Fruit fly (Drosophila melanogaster) Kc167 (cell line): ENCODE data around the gene SCCRO4.

Source experiments
- Myc ChIP-seq: fragments of >200 bp; optimal IDR thresholded peaks from 2 replicates; lab custom pipeline; 2017; ENCODE audit warnings: missing external identifiers
- Sin3A ChIP-seq: fragments of >200 bp; optimal IDR thresholded peaks from 2 replicates; lab custom pipeline; 2018; ENCODE audit warnings: missing external identifiers
- h ChIP-seq: fragments of >200 bp; optimal IDR thresholded peaks from 3 replicates; lab custom pipeline; 2018; ENCODE audit warnings: missing external identifiers
- insv ChIP-seq: fragments of >200 bp; optimal IDR thresholded peaks from 3 replicates; lab custom pipeline; 2018; ENCODE audit warnings: missing external identifiers
- psq ChIP-seq: fragments of >200 bp; optimal IDR thresholded peaks from 2 replicates; lab custom pipeline; 2017; ENCODE audit warnings: missing external identifiers
- ttk ChIP-seq: sonication (Bioruptor generic); optimal IDR thresholded peaks from 2 replicates; lab custom pipeline; 2017; ENCODE audit warnings: missing external identifiers

The SCCRO4 gene

DNA sequence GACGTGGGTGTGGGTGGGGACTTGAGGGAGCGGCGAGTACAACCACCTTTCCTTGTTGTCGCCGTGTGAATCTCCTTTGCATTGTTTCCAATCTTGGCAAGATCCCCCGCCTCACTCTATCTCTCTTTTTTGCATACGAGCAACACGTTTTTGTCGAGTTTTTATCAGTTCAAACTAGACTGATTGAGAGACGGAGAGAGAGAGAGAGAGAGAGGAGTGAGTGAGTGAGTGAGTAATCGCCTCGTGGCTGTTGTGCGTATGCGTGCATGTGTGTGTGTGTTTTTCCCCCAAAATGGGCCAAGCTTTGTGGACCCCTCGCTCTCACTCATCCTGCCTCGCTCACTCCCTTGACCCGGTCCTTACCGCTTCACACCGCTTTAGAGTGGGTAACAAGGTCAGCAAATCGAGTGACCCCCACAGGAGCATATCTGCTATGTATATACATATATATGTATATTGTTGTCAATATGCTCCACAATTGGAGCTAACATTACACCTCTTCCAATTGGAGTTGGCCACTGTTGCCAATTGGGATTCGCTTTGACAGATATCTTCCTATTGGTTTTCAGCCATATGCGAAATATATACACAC is 50.2 kb downstream of the SCCRO4 start:
- TF ChIP-seq ttk (no peak), h (lab: Kevin White, UChicago) (no peak), Sin3A (lab: Kevin White, UChicago) (no peak), Myc (no peak), insv (no peak), psq (no peak)

DNA sequence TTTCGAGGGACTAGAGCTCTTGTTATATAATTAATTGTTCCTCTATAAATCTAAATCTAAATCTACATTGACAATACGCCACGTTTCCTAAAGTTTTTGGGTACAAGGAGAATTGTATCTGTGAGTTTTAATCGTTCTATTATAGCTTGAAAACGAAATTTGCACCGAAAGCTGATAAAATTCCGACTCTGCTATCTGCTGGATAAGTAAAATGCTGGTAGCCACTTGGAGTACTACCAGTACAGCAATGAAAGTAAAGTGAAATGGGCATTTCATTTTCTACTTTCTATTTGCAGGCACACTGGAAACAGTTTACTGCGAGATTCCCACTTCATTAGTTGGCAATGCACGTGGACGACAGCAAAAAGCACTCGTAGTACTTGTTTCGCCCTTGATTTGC is 53.9 kb downstream of the SCCRO4 start, which contains the start of gene CG5618:
Gene CG5618 (plus strand): TSS at position 301 of the 400 bp plus-strand sequence.
- TF ChIP-seq Sin3A (lab: Kevin White, UChicago) (no peak), h (lab: Kevin White, UChicago) (no peak), psq (no peak), ttk (no peak), insv (no peak), Myc (no peak)

DNA sequence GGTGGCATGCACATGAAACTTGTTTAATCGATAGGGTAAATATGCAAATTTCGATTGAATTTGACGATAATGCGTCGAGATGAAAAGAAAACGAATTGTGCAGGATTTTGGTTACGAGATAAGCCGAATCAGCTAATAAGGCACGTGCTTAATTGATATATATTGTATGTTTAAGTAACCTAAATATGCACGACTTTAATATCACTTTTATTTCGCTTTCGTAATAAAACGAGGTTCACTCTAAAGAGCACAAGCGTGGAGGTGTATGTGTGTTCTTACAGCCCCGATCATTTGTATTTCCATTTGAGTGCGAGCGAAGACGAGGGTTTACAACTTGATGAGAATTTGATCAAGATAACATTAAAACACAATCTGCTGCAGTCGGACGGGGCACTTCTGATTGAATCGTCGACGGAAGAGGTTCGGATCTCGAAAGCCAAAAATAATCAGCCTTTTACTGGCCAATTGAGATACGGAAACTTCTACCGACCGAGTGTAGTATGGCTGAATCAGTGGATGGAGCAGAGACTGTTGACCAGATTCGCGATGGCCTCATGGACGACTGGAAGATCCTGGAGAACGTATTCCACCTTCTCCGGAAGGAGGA is 54.6 kb downstream of the SCCRO4 start:
- TF ChIP-seq Sin3A (lab: Kevin White, UChicago) (no peak), h (lab: Kevin White, UChicago) (no peak), insv (no peak), psq (no peak), ttk (no peak), Myc (no peak)

DNA sequence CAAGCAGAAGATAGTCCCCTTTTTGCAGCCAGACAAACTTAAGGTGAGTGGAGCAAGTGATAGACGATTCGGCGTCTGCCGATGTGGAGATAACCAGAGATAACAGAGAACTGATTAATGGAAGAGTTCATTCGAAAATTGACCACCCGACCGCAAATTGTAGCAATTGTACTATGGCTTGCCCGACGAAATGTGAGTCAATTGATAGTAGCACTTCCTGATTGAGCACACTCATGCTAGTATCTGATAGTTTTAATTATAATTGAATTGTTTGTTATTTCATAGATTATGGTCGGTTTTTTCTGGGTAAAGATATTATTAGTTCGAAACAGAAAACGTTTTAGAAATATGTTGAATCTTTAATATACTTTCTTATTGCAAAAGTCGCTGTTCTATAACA is 55.2 kb downstream of the SCCRO4 start:
- TF ChIP-seq h (lab: Kevin White, UChicago): no peak
- no peak for TF ChIP-seq Sin3A (lab: Kevin White, UChicago)
- no peak for TF ChIP-seq insv
- TF ChIP-seq Myc: no peak
- TF ChIP-seq psq: no peak
- TF ChIP-seq ttk: no peak

DNA sequence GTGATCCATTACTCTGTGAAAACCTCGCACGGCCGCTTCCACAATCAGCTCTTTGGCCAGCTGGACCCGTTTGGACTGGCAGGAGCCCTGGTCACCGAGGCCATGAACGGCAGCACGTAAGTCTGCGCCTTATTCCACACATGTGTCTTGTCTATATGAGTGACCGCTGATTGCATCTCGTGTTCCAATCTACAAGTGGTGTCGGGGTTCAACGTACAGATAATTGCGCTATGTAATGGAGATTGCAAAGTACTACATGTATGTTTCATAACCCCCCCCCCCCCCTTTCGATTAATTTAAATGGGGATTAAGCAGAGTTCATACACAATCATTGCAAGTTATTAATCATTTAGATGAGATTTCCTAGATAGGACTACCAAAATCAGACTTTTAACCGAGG is 55.7 kb downstream of the SCCRO4 start:
- TF ChIP-seq insv (no peak), Sin3A (lab: Kevin White, UChicago) (no peak), Myc (no peak), psq (no peak)

DNA sequence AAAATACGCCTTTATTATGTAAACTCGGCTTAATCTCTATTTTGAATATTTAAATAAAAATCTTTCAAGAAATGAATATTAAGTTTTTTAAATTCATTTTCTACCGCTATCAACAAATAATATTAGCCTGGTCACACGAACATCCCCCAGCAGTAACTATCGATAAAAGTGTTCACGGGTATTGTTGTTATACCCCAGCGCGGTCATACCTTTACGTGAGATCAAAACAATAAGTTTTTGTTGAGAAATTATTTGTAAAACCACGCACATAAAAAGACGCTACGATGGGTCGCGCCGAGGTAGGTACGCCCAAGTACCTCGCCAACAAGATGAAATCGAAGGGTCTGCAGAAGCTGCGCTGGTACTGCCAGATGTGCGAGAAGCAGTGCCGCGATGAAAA is 57.4 kb downstream of the SCCRO4 start, which contains the start of gene kin17:
Gene kin17 (plus strand): TSS at position 195 of the 400 bp plus-strand sequence.
- TF ChIP-seq h (lab: Kevin White, UChicago): no peak
- no peak for TF ChIP-seq ttk
- no peak for TF ChIP-seq insv
- no peak for TF ChIP-seq Myc
- no peak for TF ChIP-seq Sin3A (lab: Kevin White, UChicago)
- no peak for TF ChIP-seq psq

DNA sequence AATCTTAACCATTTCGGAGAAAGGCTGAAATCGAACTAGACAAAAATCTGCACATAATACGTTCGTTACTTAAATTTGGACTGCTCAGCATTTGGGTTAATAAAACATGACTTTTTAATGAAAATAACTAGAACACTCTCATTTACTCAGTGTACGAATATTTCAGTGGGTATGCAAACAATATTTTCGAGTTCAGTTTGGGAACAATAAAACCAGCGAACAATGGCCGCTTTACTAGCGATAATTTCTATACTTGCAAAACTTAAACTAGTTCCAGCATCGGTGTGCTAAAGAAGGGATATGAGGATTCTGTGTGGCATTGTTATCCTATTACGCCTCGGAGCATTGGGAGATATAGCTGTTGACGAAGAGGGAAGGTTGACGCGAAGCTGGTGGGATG is 59.0 kb downstream of the SCCRO4 start, which contains the start of gene CG5665:
Gene CG5665 (plus strand): TSS at position 301 of the 400 bp plus-strand sequence.
- TF ChIP-seq Sin3A (lab: Kevin White, UChicago) (no peak), Myc (no peak), ttk (no peak), insv (no peak), psq (no peak), h (lab: Kevin White, UChicago) (no peak)
